Worm (Caenorhabditis elegans): ENCODE results near the gene clec-226.

The clec-226 gene

ce11 chrV:13961927-13962419 lies 15.2 kb downstream of the clec-226 start, which contains the start of the genes algn-13 and R10D12.13 (continued):
- TF ChIP-seq hlh-12 (tag; optimal IDR thresholded peaks at IDR 0.05) = no peak
- TF ChIP-seq atf-7 (tag; optimal IDR thresholded peaks at IDR 0.05) = no peak
- no peak for TF ChIP-seq fkh-3 (tag; optimal IDR thresholded peaks at IDR 0.05)
- TF ChIP-seq B0336.3 (GFP tag; IDR thresholded peaks at IDR 0.05) = peak; percentile 68
- TF ChIP-seq Y56A3A.18 (GFP tag; IDR thresholded peaks at IDR 0.05) = no peak
- no peak for TF ChIP-seq madf-3 (GFP tag; IDR thresholded peaks at IDR 0.05)
- no peak for TF ChIP-seq F57C9.4 (tag; optimal IDR thresholded peaks at IDR 0.05)
- no peak for TF ChIP-seq F37B4.10 (GFP tag; IDR thresholded peaks at IDR 0.05)
- TF ChIP-seq attf-3 (GFP tag; conservative IDR thresholded peaks at IDR 0.05) = 0 out of 2 replicates have a peak, but pooled peaks have one; percentile 21
- TF ChIP-seq let-526 (GFP tag; IDR thresholded peaks at IDR 0.05) = no peak
- TF ChIP-seq F33H1.4 (GFP tag; IDR thresholded peaks at IDR 0.05) = peak; percentile 59
- peak; percentile 51 for TF ChIP-seq dpl-1 (GFP tag; optimal IDR thresholded peaks at IDR 0.05)
- peak; percentile 65 for TF ChIP-seq xnd-1 (tag; optimal IDR thresholded peaks at IDR 0.05)
- TF ChIP-seq mes-4 (tag; optimal IDR thresholded peaks at IDR 0.05) = no peak
- peak; percentile 52 for TF ChIP-seq hmg-1.2 (GFP tag; IDR thresholded peaks at IDR 0.05)
- TF ChIP-seq lsl-1 (GFP tag; optimal IDR thresholded peaks at IDR 0.05) = peak; percentile 52
- no peak for TF ChIP-seq Y53F4B.3 (GFP tag; IDR thresholded peaks at IDR 0.05)
- TF ChIP-seq snpc-1.1 (tag; optimal IDR thresholded peaks at IDR 0.05; ENCODE audit: insufficient read depth) = peak; percentile 82
- no peak for TF ChIP-seq F39B2.1 (GFP tag; IDR thresholded peaks at IDR 0.05)
- TF ChIP-seq sdz-38 (tag; optimal IDR thresholded peaks at IDR 0.05) = no peak
- no peak for TF ChIP-seq rec-8 (tag; optimal IDR thresholded peaks at IDR 0.05)
- TF ChIP-seq F52B5.7 (tag; optimal IDR thresholded peaks at IDR 0.05) = no peak
- TF ChIP-seq ccch-3 (GFP tag; optimal IDR thresholded peaks at IDR 0.05) = no peak
- no peak for TF ChIP-seq Y67H2A.10 (GFP tag; conservative IDR thresholded peaks at IDR 0.05)
- no peak for TF ChIP-seq T26A5.8 (tag; optimal IDR thresholded peaks at IDR 0.05)
- TF ChIP-seq F49E8.2 (tag; optimal IDR thresholded peaks at IDR 0.05; ENCODE audit: insufficient read depth) = peak; percentile 57
- no peak for TF ChIP-seq somi-1 (GFP tag; optimal IDR thresholded peaks at IDR 0.05)
- TF ChIP-seq aptf-2 (GFP tag; conservative IDR thresholded peaks at IDR 0.05) = no peak
- TF ChIP-seq T07F8.4 (tag; optimal IDR thresholded peaks at IDR 0.05) = no peak
- peak; percentile 54 for TF ChIP-seq attf-5 (GFP tag; optimal IDR thresholded peaks at IDR 0.05)
- TF ChIP-seq lsy-27 (tag; optimal IDR thresholded peaks at IDR 0.05; ENCODE audit: borderline replicate concordance, insufficient read depth) = no peak
- 0 out of 2 replicates have a peak, but pooled peaks have one; percentile 7 for TF ChIP-seq hmg-20 (GFP tag; IDR thresholded peaks at IDR 0.05)
- no peak for TF ChIP-seq ztf-25 (GFP tag; IDR thresholded peaks at IDR 0.05)
- no peak for TF ChIP-seq akir-1 (GFP tag; optimal IDR thresholded peaks at IDR 0.05)
- peak; percentile 41 for TF ChIP-seq unc-130 (GFP tag; optimal IDR thresholded peaks at IDR 0.05)
- no peak for TF ChIP-seq ztf-3 (GFP tag; optimal IDR thresholded peaks at IDR 0.05)
- TF ChIP-seq zfh-2 (GFP tag; conservative IDR thresholded peaks at IDR 0.05) = no peak
- TF ChIP-seq nhr-27 (tag; optimal IDR thresholded peaks at IDR 0.05) = no peak
- TF ChIP-seq efl-1 (GFP tag; optimal IDR thresholded peaks at IDR 0.05) = peak; percentile 89
- no peak for TF ChIP-seq nhr-179 (tag; optimal IDR thresholded peaks at IDR 0.05)
- no peak for TF ChIP-seq K12H6.12 (tag; optimal IDR thresholded peaks at IDR 0.05)
- TF ChIP-seq snpc-4 (GFP tag; optimal IDR thresholded peaks at IDR 0.05) = peak; percentile 65
- TF ChIP-seq snpc-4 (tag; optimal IDR thresholded peaks at IDR 0.05) = peak in 3 of 4 experiments; percentile 54 to 84 (median 57)
- TF ChIP-seq C17E4.6 (GFP tag; IDR thresholded peaks at IDR 0.05) = no peak
- TF ChIP-seq F10E7.11 (tag; optimal IDR thresholded peaks at IDR 0.05) = no peak
- TF ChIP-seq lag-1 (GFP tag; IDR thresholded peaks at IDR 0.05) = no peak
- no peak for TF ChIP-seq hlh-26 (GFP tag; conservative IDR thresholded peaks at IDR 0.05)
- no peak for TF ChIP-seq gei-17 (GFP tag; optimal IDR thresholded peaks at IDR 0.05)
- no peak for TF ChIP-seq zim-3 (tag; optimal IDR thresholded peaks at IDR 0.05)

All from whole organism, young adult.